Worm (Caenorhabditis elegans) whole organism, mixed stage, embryonic: ENCODE measurements around the gene F22E5.23.
"Not testable (repeated sequence)": the region's sequence is repeated elsewhere in the genome, so short reads cannot be mapped to it uniquely, and the experiment has no call there.

Experiments used
- ceh-39 ChIP-seq: fragments of 150-350 bp; optimal IDR thresholded peaks from 2 replicates; lab custom pipeline; 2014; ENCODE audit warnings: missing biosample characterization, missing genetic modification characterization
- ceh-43 ChIP-seq: fragments of 200-800 bp; sonication (Bioruptor generic); optimal IDR thresholded peaks from 2 replicates; lab custom pipeline; 2018; ENCODE audit warnings: mild to moderate bottlenecking, missing genetic modification characterization, moderate library complexity, missing compliant biosample characterization
- ceh-83 ChIP-seq: fragments of 200-800 bp; sonication (Bioruptor generic); optimal IDR thresholded peaks from 2 replicates; lab custom pipeline; 2018; ENCODE audit warnings: mild to moderate bottlenecking, missing genetic modification characterization, missing compliant biosample characterization
- drap-1 ChIP-seq: fragments of 200-800 bp; sonication (Bioruptor generic); optimal IDR thresholded peaks from 3 replicates; lab custom pipeline; 2018; ENCODE audit warnings: mild to moderate bottlenecking, missing genetic modification characterization, missing compliant biosample characterization
- elt-1 ChIP-seq: sonication (generic microtip); optimal IDR thresholded peaks from 2 replicates; lab custom pipeline; 2017; ENCODE audit warnings: missing genetic modification characterization, mild to moderate bottlenecking, missing compliant biosample characterization, antibody characterized with exemption, moderate library complexity, borderline replicate concordance; ENCODE audit not compliant: insufficient read depth
- elt-3 ChIP-seq: fragments of 150-350 bp; optimal IDR thresholded peaks from 2 replicates; lab custom pipeline; 2014; ENCODE audit warnings: missing biosample characterization, missing genetic modification characterization
- flh-1 ChIP-seq: fragments of 200-800 bp; sonication (Bioruptor generic); optimal IDR thresholded peaks from 2 replicates; lab custom pipeline; 2018; ENCODE audit warnings: mild to moderate bottlenecking, missing genetic modification characterization, moderate library complexity, missing compliant biosample characterization
- hlh-1 ChIP-seq: fragments of 150-350 bp; optimal IDR thresholded peaks from 2 replicates; lab custom pipeline; 2014; ENCODE audit warnings: missing biosample characterization, missing genetic modification reagents, missing genetic modification characterization
- lin-13 ChIP-seq: fragments of 150-350 bp; optimal IDR thresholded peaks from 2 replicates; lab custom pipeline; 2014; ENCODE audit warnings: missing biosample characterization, missing genetic modification characterization
- mab-5 ChIP-seq: fragments of 150-350 bp; optimal IDR thresholded peaks from 2 replicates; lab custom pipeline; 2014; ENCODE audit warnings: missing biosample characterization, missing genetic modification characterization
- mls-2 ChIP-seq: sonication (generic microtip); optimal IDR thresholded peaks from 2 replicates; lab custom pipeline; 2016; ENCODE audit warnings: mild to moderate bottlenecking, missing genetic modification characterization, moderate library complexity, missing compliant biosample characterization
- nhr-12 ChIP-seq: fragments of 150-350 bp; optimal IDR thresholded peaks from 2 replicates; lab custom pipeline; 2014; ENCODE audit warnings: missing biosample characterization, missing genetic modification characterization
- nhr-2 ChIP-seq: fragments of 150-350 bp; optimal IDR thresholded peaks from 2 replicates; lab custom pipeline; 2014; ENCODE audit warnings: missing biosample characterization, missing genetic modification characterization
- nhr-28 ChIP-seq: fragments of 150-350 bp; optimal IDR thresholded peaks from 2 replicates; lab custom pipeline; 2014; ENCODE audit warnings: missing biosample characterization, missing genetic modification characterization
- nhr-76 ChIP-seq: sonication (generic microtip); optimal IDR thresholded peaks from 2 replicates; lab custom pipeline; 2017; ENCODE audit warnings: missing biosample characterization, missing genetic modification characterization
- tbx-8 ChIP-seq: fragments of 200-800 bp; sonication (Bioruptor generic); optimal IDR thresholded peaks from 2 replicates; lab custom pipeline; 2018; ENCODE audit warnings: mild to moderate bottlenecking, missing genetic modification characterization, moderate library complexity, missing compliant biosample characterization
- unc-120 ChIP-seq: sonication (generic microtip); optimal IDR thresholded peaks from 2 replicates; lab custom pipeline; 2017; ENCODE audit warnings: missing genetic modification characterization, missing compliant biosample characterization; ENCODE audit not compliant: poor library complexity, severe bottlenecking
- unc-39 ChIP-seq: fragments of 150-350 bp; optimal IDR thresholded peaks from 2 replicates; lab custom pipeline; 2014; ENCODE audit warnings: missing biosample characterization, missing genetic modification characterization
- unc-62 ChIP-seq: fragments of 150-350 bp; optimal IDR thresholded peaks from 2 replicates; lab custom pipeline; 2014; ENCODE audit warnings: missing biosample characterization, missing genetic modification reagents, missing genetic modification characterization
- ztf-11 ChIP-seq: fragments of 150-350 bp; optimal IDR thresholded peaks from 2 replicates; lab custom pipeline; 2014; ENCODE audit warnings: missing biosample characterization, missing genetic modification characterization

F22E5.23 gene

ce11 chrII:2688616-2689015 lies 47.5 kb downstream of the F22E5.23 start, which contains the start of gene nspf-2:
nspf-2 (plus strand) TSS chrII:2688916.
- not testable (repeated sequence) for TF ChIP-seq flh-1; ceh-43 (GFP tag; lab: Kevin White, UChicago); elt-3 (tag; lab: Kevin White, UChicago)

- TF ChIP-seq lin-13 (no peak), nhr-28 (tag; lab: Kevin White, UChicago) (no peak), nhr-2 (tag; lab: Kevin White, UChicago) (no peak), hlh-1 (tag; lab: Kevin White, UChicago) (no peak), unc-120 (tag; lab: Kevin White, UChicago) (no peak), ceh-83 (GFP tag; lab: Kevin White, UChicago) (no peak), mls-2 (tag; lab: Kevin White, UChicago) (no peak), ceh-39 (tag; lab: Kevin White, UChicago) (no peak), elt-3 (tag; lab: Kevin White, UChicago) (no peak), elt-1 (tag; lab: Kevin White, UChicago) (no peak), flh-1 (no peak), drap-1 (GFP tag; lab: Kevin White, UChicago) (no peak), mab-5 (tag; lab: Kevin White, UChicago) (no peak), unc-62 (no peak), nhr-76 (tag; lab: Kevin White, UChicago) (no peak), unc-39 (tag; lab: Kevin White, UChicago) (no peak), ztf-11 (no peak), tbx-8 (GFP tag; lab: Kevin White, UChicago) (no peak), ceh-43 (GFP tag; lab: Kevin White, UChicago) (no peak), nhr-12 (tag; lab: Kevin White, UChicago) (no peak)
These were observed 49.0 kb downstream of the F22E5.23 start, which contains the start of gene nspf-3 for ce11 chrII:2690080-2690479. nspf-3 (minus strand) TSS chrII:2690180.
